Fruit fly (Drosophila melanogaster) whole organism, embryonic: Measurements from ENCODE around the gene CG34001.
A peak's percentile ranks its signal among the peaks of the same experiment; 100 is the strongest.

Experiments used
- Ada2b ChIP-seq: fragments of 200-800 bp; sonication (Bioruptor generic); IDR thresholded peaks from 2 replicates; pipeline ENCODE4 v1.3.6; 2022; ENCODE audit warnings: missing biosample characterization, missing genetic modification characterization
- Antp ChIP-seq: fragments of 200-800 bp; sonication (Bioruptor generic); optimal IDR thresholded peaks from 3 replicates; lab custom pipeline; 2016; ENCODE audit warnings: missing biosample characterization, missing genetic modification characterization
- Bdp1 ChIP-seq: fragments of 200-800 bp; sonication (Bioruptor generic); optimal IDR thresholded peaks from 3 replicates; lab custom pipeline; 2016; ENCODE audit warnings: missing biosample characterization, missing genetic modification characterization
- CG1024 ChIP-seq: fragments of 200-800 bp; sonication (Bioruptor generic); IDR thresholded peaks from 2 replicates; pipeline ENCODE4 v1.3.6; 2022; ENCODE audit warnings: missing biosample characterization, missing genetic modification characterization
- CG12155 ChIP-seq: fragments of 200-800 bp; sonication (Bioruptor generic); optimal IDR thresholded peaks from 3 replicates; lab custom pipeline; 2016; ENCODE audit warnings: missing biosample characterization, missing genetic modification characterization
- CG15269 ChIP-seq: fragments of 200-800 bp; sonication (Bioruptor generic); optimal IDR thresholded peaks from 2 replicates; lab custom pipeline; 2018; ENCODE audit warnings: missing biosample characterization, mild to moderate bottlenecking, missing genetic modification characterization, moderate library complexity
- CG15601 ChIP-seq: fragments of 200-800 bp; sonication (Bioruptor generic); optimal IDR thresholded peaks from 3 replicates; lab custom pipeline; 2019; ENCODE audit warnings: missing biosample characterization, mild to moderate bottlenecking, missing genetic modification characterization, moderate library complexity
- CG1603 ChIP-seq: fragments of 200-800 bp; sonication (Bioruptor generic); optimal IDR thresholded peaks from 2 replicates; lab custom pipeline; 2019; ENCODE audit warnings: missing biosample characterization, mild to moderate bottlenecking, missing genetic modification characterization, moderate library complexity
- CG18599 ChIP-seq: fragments of 200-800 bp; sonication (Bioruptor generic); optimal IDR thresholded peaks from 3 replicates; lab custom pipeline; 2017; ENCODE audit warnings: missing biosample characterization, missing genetic modification characterization, mild to moderate bottlenecking, moderate library complexity, missing genetic modification reagents
- CG2199 ChIP-seq: fragments of 200-800 bp; sonication (Bioruptor generic); IDR thresholded peaks from 3 replicates; pipeline ENCODE4 v1.3.6; 2022; ENCODE audit warnings: missing biosample characterization, missing genetic modification characterization
- CG30403 ChIP-seq: fragments of 200-800 bp; sonication (Bioruptor generic); optimal IDR thresholded peaks from 3 replicates; lab custom pipeline; 2016; ENCODE audit warnings: missing biosample characterization, missing genetic modification characterization
- CG3281 ChIP-seq: fragments of 200-800 bp; sonication (Bioruptor generic); optimal IDR thresholded peaks from 3 replicates; lab custom pipeline; 2017; ENCODE audit warnings: missing biosample characterization, mild to moderate bottlenecking, missing genetic modification characterization
- CG33557 ChIP-seq: fragments of 200-800 bp; sonication (Bioruptor generic); optimal IDR thresholded peaks from 2 replicates; lab custom pipeline; 2019; ENCODE audit warnings: missing biosample characterization, mild to moderate bottlenecking, missing genetic modification characterization, moderate library complexity
- CG3838 ChIP-seq: fragments of 200-800 bp; sonication (Bioruptor generic); optimal IDR thresholded peaks from 3 replicates; lab custom pipeline; 2016; ENCODE audit warnings: missing biosample characterization, missing genetic modification characterization
- CG5953 ChIP-seq: fragments of 200-800 bp; sonication (Bioruptor generic); IDR thresholded peaks from 2 replicates; pipeline ENCODE4 v1.3.6; 2022; ENCODE audit warnings: missing biosample characterization, missing genetic modification characterization
- CG7987 ChIP-seq: fragments of 200-800 bp; sonication (Bioruptor generic); optimal IDR thresholded peaks from 2 replicates; lab custom pipeline; 2018; ENCODE audit warnings: missing biosample characterization, mild to moderate bottlenecking, missing genetic modification characterization, moderate library complexity
- CG8089 ChIP-seq: fragments of 200-800 bp; sonication (Bioruptor generic); optimal IDR thresholded peaks from 3 replicates; lab custom pipeline; 2016; ENCODE audit warnings: missing biosample characterization, missing genetic modification characterization
- CG8765 ChIP-seq: fragments of 200-800 bp; sonication (Bioruptor generic); IDR thresholded peaks from 2 replicates; pipeline ENCODE4 v1.3.6; 2022; ENCODE audit warnings: missing biosample characterization, missing genetic modification characterization
- CG8944 ChIP-seq: fragments of 200-800 bp; sonication (Bioruptor generic); optimal IDR thresholded peaks from 3 replicates; lab custom pipeline; 2016; ENCODE audit warnings: missing biosample characterization, missing genetic modification characterization
- D ChIP-seq, 2 experiments: fragments of 200-800 bp in 1 of 2; fragments of >200 bp in 1 of 2; sonication (Bioruptor generic) in 1 of 2; optimal IDR thresholded peaks; 2 replicates in 1 of 2; 3 replicates in 1 of 2; lab custom pipeline; 2017; ENCODE audit warnings: mild to moderate bottlenecking in 1 of 2, missing biosample characterization in 1 of 2, missing genetic modification characterization in 1 of 2, missing genetic modification reagents in 1 of 2
- Dip2 ChIP-seq: fragments of 200-800 bp; sonication (Bioruptor generic); IDR thresholded peaks from 2 replicates; pipeline ENCODE4 v1.3.6; 2022; ENCODE audit warnings: missing biosample characterization, missing genetic modification characterization
- HLH3B ChIP-seq: fragments of 200-800 bp; sonication (Bioruptor generic); IDR thresholded peaks from 2 replicates; pipeline ENCODE4 v1.3.6; 2022; ENCODE audit warnings: missing biosample characterization, missing genetic modification characterization
- HLHmδ ChIP-seq: fragments of 200-800 bp; sonication (Bioruptor generic); optimal IDR thresholded peaks from 2 replicates; lab custom pipeline; 2018; ENCODE audit warnings: missing biosample characterization, mild to moderate bottlenecking, missing genetic modification characterization, moderate library complexity
- Hmr ChIP-seq: fragments of 200-800 bp; sonication (Bioruptor generic); optimal IDR thresholded peaks from 3 replicates; lab custom pipeline; 2017; ENCODE audit warnings: mild to moderate bottlenecking, missing biosample characterization, missing genetic modification reagents, missing genetic modification characterization
- Lhr ChIP-seq: fragments of 200-800 bp; sonication (Bioruptor generic); optimal IDR thresholded peaks from 3 replicates; lab custom pipeline; 2017; ENCODE audit warnings: mild to moderate bottlenecking, missing biosample characterization, missing genetic modification reagents, missing genetic modification characterization
- Max ChIP-seq: fragments of 200-800 bp; sonication (Bioruptor generic); optimal IDR thresholded peaks from 2 replicates; lab custom pipeline; 2016; ENCODE audit warnings: missing biosample characterization, mild to moderate bottlenecking, missing genetic modification characterization
- Mrtf ChIP-seq: fragments of 200-800 bp; sonication (Bioruptor generic); IDR thresholded peaks from 3 replicates; pipeline ENCODE4 v1.3.6; 2022; ENCODE audit warnings: missing biosample characterization, missing genetic modification characterization
- Neu2 ChIP-seq: fragments of 200-800 bp; sonication (Bioruptor generic); optimal IDR thresholded peaks from 3 replicates; lab custom pipeline; 2016; ENCODE audit warnings: missing biosample characterization, missing genetic modification characterization, borderline replicate concordance
- Nf-YA ChIP-seq: fragments of 200-800 bp; sonication (Bioruptor generic); IDR thresholded peaks from 2 replicates; pipeline ENCODE4 v1.3.6; 2022; ENCODE audit warnings: missing biosample characterization, missing genetic modification characterization
- PHDP ChIP-seq: fragments of 200-800 bp; sonication (Bioruptor generic); optimal IDR thresholded peaks from 3 replicates; lab custom pipeline; 2018; ENCODE audit warnings: missing biosample characterization, mild to moderate bottlenecking, missing genetic modification characterization, moderate library complexity
- Poxn ChIP-seq: fragments of 200-800 bp; sonication (Bioruptor generic); IDR thresholded peaks from 2 replicates; pipeline ENCODE4 v1.3.6; 2022; ENCODE audit warnings: missing biosample characterization, missing genetic modification characterization
- Stat92E ChIP-seq, 3 experiments: fragments of >200 bp in 2 of 3; fragments of 200-800 bp in 1 of 3; sonication (Bioruptor generic) in 1 of 3; optimal IDR thresholded peaks; 2 replicates each; lab custom pipeline; 2017 to 2019; ENCODE audit warnings: missing biosample characterization in 3 of 3, missing genetic modification characterization in 3 of 3, mild to moderate bottlenecking in 1 of 3, moderate library complexity in 1 of 3
- YL-1 ChIP-seq: fragments of 200-800 bp; sonication (Bioruptor generic); optimal IDR thresholded peaks from 3 replicates; lab custom pipeline; 2017; ENCODE audit warnings: missing biosample characterization, mild to moderate bottlenecking, missing genetic modification characterization
- cg ChIP-seq: fragments of 200-800 bp; sonication (Bioruptor generic); optimal IDR thresholded peaks from 3 replicates; lab custom pipeline; 2019; ENCODE audit warnings: missing biosample characterization, mild to moderate bottlenecking, missing genetic modification characterization, moderate library complexity
- chinmo ChIP-seq: fragments of 200-800 bp; sonication (Bioruptor generic); IDR thresholded peaks from 4 replicates; pipeline ENCODE4 v1.3.6; 2022; ENCODE audit warnings: missing biosample characterization, missing genetic modification characterization; ENCODE audit not compliant: partially characterized antibody
- ems ChIP-seq: fragments of 200-800 bp; sonication (Bioruptor generic); optimal IDR thresholded peaks from 3 replicates; lab custom pipeline; 2016; ENCODE audit warnings: missing biosample characterization, missing genetic modification characterization
- fru ChIP-seq: fragments of >200 bp; optimal IDR thresholded peaks from 2 replicates; lab custom pipeline; 2017
- grn ChIP-seq: fragments of 200-800 bp; sonication (Bioruptor generic); optimal IDR thresholded peaks from 3 replicates; lab custom pipeline; 2017; ENCODE audit warnings: missing biosample characterization, missing genetic modification characterization
- gro ChIP-seq: fragments of 200-800 bp; sonication (Bioruptor generic); optimal IDR thresholded peaks from 2 replicates; lab custom pipeline; 2016; ENCODE audit warnings: missing biosample characterization, missing genetic modification characterization
- gsb ChIP-seq: fragments of 200-800 bp; sonication (Bioruptor generic); IDR thresholded peaks from 2 replicates; pipeline ENCODE4 v1.3.6; 2022; ENCODE audit warnings: missing biosample characterization, missing genetic modification characterization
- her ChIP-seq: fragments of 200-800 bp; sonication (Bioruptor generic); optimal IDR thresholded peaks from 2 replicates; lab custom pipeline; 2016; ENCODE audit warnings: missing biosample characterization, missing genetic modification characterization
- hth ChIP-seq: fragments of >200 bp; optimal IDR thresholded peaks from 2 replicates; lab custom pipeline; 2017; ENCODE audit warnings: inconsistent platforms
- ind ChIP-seq: fragments of 200-800 bp; sonication (Bioruptor generic); optimal IDR thresholded peaks from 3 replicates; lab custom pipeline; 2016; ENCODE audit warnings: missing biosample characterization, missing genetic modification characterization
- jing ChIP-seq: fragments of 200-800 bp; sonication (Bioruptor generic); optimal IDR thresholded peaks from 2 replicates; lab custom pipeline; 2018; ENCODE audit warnings: missing biosample characterization, mild to moderate bottlenecking, missing genetic modification characterization
- kah ChIP-seq: fragments of 200-800 bp; sonication (Bioruptor generic); optimal IDR thresholded peaks from 2 replicates; lab custom pipeline; 2018; ENCODE audit warnings: missing biosample characterization, mild to moderate bottlenecking, missing genetic modification characterization
- mirr ChIP-seq: fragments of 200-800 bp; sonication (Bioruptor generic); optimal IDR thresholded peaks from 3 replicates; lab custom pipeline; 2018; ENCODE audit warnings: missing biosample characterization, mild to moderate bottlenecking, missing genetic modification characterization
- pho ChIP-seq: fragments of 200-800 bp; sonication (Bioruptor generic); optimal IDR thresholded peaks from 2 replicates; lab custom pipeline; 2016; ENCODE audit warnings: missing biosample characterization, missing genetic modification characterization
- pita ChIP-seq: fragments of 200-800 bp; sonication (Bioruptor generic); optimal IDR thresholded peaks from 2 replicates; lab custom pipeline; 2017; ENCODE audit warnings: missing biosample characterization, mild to moderate bottlenecking, missing genetic modification characterization
- ssp ChIP-seq: fragments of 200-800 bp; sonication (Bioruptor generic); IDR thresholded peaks from 2 replicates; pipeline ENCODE4 v1.3.6; 2022; ENCODE audit warnings: missing biosample characterization, missing genetic modification characterization
- stwl ChIP-seq: fragments of 200-800 bp; sonication (Bioruptor generic); optimal IDR thresholded peaks from 3 replicates; lab custom pipeline; 2018; ENCODE audit warnings: missing biosample characterization, mild to moderate bottlenecking, missing genetic modification characterization, moderate library complexity
- zfh2 ChIP-seq: fragments of 200-800 bp; sonication (Bioruptor generic); optimal IDR thresholded peaks from 2 replicates; lab custom pipeline; 2016; ENCODE audit warnings: missing biosample characterization, missing genetic modification characterization

The CG34001 gene

DNA sequence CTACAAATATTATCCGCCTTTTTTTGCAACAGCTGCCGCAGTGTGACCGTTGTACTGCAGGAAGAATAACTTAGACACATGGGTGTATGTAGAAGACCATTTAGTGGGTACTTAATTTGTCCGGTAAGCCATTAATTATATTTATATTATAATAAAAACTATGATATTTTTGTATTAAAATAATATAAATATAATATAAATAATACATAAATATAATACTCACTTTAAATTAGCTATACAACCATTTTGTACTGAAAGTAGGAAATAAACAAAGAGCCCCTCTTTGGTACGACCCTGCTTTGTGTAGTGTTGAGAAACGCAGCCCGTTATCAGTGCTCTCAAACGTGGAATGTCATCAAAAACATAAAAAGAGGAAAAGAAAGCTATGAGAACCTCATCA lies 6.9 kb downstream of the CG34001 start, which contains the start of gene Cnep1r2 (continued):
- TF ChIP-seq hth (lab: Kevin White, UChicago) (no peak), CG8765 (GFP tag; lab: Robert Waterston, UW) (peak; percentile 89), kah (GFP tag; lab: Kevin White, UChicago) (peak; percentile 84), jing (GFP tag; lab: Kevin White, UChicago) (peak; percentile 74), Stat92E (GFP tag; optimal IDR thresholded peaks at IDR 0.05; lab: Kevin White, UChicago) (peak in 1 of 3 experiments; percentile 83), Poxn (GFP tag; lab: Robert Waterston, UW) (peak; percentile 79), CG30403 (peak; percentile 90), gsb (GFP tag; lab: Robert Waterston, UW) (peak; percentile 87), pita (GFP tag; lab: Kevin White, UChicago) (no peak), Dip2 (GFP tag; lab: Robert Waterston, UW) (no peak), Hmr (peak; percentile 96), Nf-YA (GFP tag; lab: Robert Waterston, UW) (peak; percentile 82), mirr (GFP tag; lab: Kevin White, UChicago) (peak; percentile 71), Lhr (GFP tag; lab: Kevin White, UChicago) (peak; percentile 69), CG8089 (GFP tag; lab: Kevin White, UChicago) (peak; percentile 24), PHDP (tag; lab: Kevin White, UChicago) (peak; percentile 97), CG15601 (tag; lab: Kevin White, UChicago) (peak; percentile 96), HLH3B (peak; percentile 95), CG7987 (peak; percentile 87), gro (GFP tag; lab: Kevin White, UChicago) (peak; percentile 19), grn (GFP tag; lab: Kevin White, UChicago) (no peak), CG1603 (tag; lab: Kevin White, UChicago) (no peak), fru (no peak), zfh2 (GFP tag; lab: Kevin White, UChicago) (peak; percentile 82), chinmo (no peak), CG3838 (GFP tag; lab: Kevin White, UChicago) (peak; percentile 79), pho (peak; percentile 58), CG18599 (peak; percentile 96), YL-1 (GFP tag; lab: Kevin White, UChicago) (peak; percentile 95), Antp (GFP tag; lab: Kevin White, UChicago) (peak; percentile 66), CG12155 (GFP tag; lab: Kevin White, UChicago) (peak; percentile 91), cg (no peak), HLHmδ (GFP tag; lab: Kevin White, UChicago) (no peak), CG5953 (GFP tag; lab: Robert Waterston, UW) (peak; percentile 84), her (GFP tag; lab: Kevin White, UChicago) (peak; percentile 3), CG3281 (GFP tag; lab: Kevin White, UChicago) (peak; percentile 93), D (optimal IDR thresholded peaks at IDR 0.05; lab: Kevin White, UChicago) (no peak), D (GFP tag; optimal IDR thresholded peaks at IDR 0.05; lab: Kevin White, UChicago) (peak; percentile 93), Bdp1 (GFP tag; lab: Kevin White, UChicago) (peak; percentile 64), CG2199 (GFP tag; lab: Robert Waterston, UW) (peak; percentile 90), Neu2 (no peak), Ada2b (GFP tag; lab: Robert Waterston, UW) (peak; percentile 90), ems (peak; percentile 49), CG15269 (tag; lab: Kevin White, UChicago) (peak; percentile 97), ind (GFP tag; lab: Kevin White, UChicago) (peak; percentile 96), Mrtf (GFP tag; lab: Robert Waterston, UW) (peak; percentile 96), stwl (peak; percentile 93), ssp (GFP tag; lab: Robert Waterston, UW) (peak; percentile 92), Max (GFP tag; lab: Kevin White, UChicago) (peak; percentile 87), CG8944 (GFP tag; lab: Kevin White, UChicago) (peak; percentile 66), CG1024 (GFP tag; lab: Robert Waterston, UW) (peak; percentile 66), CG33557 (peak; percentile 98)
